Fruit fly (Drosophila melanogaster) S2 (cell line): ENCODE results near the gene Sec16.

Experiments
- CG8478 ChIP-seq: fragments of >200 bp; optimal IDR thresholded peaks from 2 replicates; lab custom pipeline; 2018
- CTCF ChIP-seq, 2 experiments: fragments of >200 bp; optimal IDR thresholded peaks; 2 replicates each; lab custom pipeline; 2018

The Sec16 gene

dm6 chrX:12600802-12601793 lies 5.3 kb downstream of the Sec16 start:
- TF ChIP-seq CTCF (optimal IDR thresholded peaks at IDR 0.05; lab: Kevin White, UChicago) (no peak), CG8478 (lab: Kevin White, UChicago) (no peak)

- TF ChIP-seq CTCF (optimal IDR thresholded peaks at IDR 0.05; lab: Kevin White, UChicago) (no peak), CG8478 (lab: Kevin White, UChicago) (no peak)
Measured at dm6 chrX:12611536-12612458, 15.9 kb downstream of the Sec16 start, which contains the start of the genes CG1463 and Fpgs1. TSS of gene CG1463 (minus strand) at chrX:12611667. TSS of gene Fpgs1 (plus strand) at chrX:12611867.

dm6 chrX:12613248-12613805 lies 17.5 kb downstream of the Sec16 start:
- TF ChIP-seq CG8478 (lab: Kevin White, UChicago) (no peak), CTCF (optimal IDR thresholded peaks at IDR 0.05; lab: Kevin White, UChicago) (no peak)

- TF ChIP-seq CTCF (optimal IDR thresholded peaks at IDR 0.05; lab: Kevin White, UChicago) (no peak), CG8478 (lab: Kevin White, UChicago) (no peak)
Measured at dm6 chrX:12615752-12616366, 20.0 kb downstream of the Sec16 start, which contains the start of gene CG11085. TSS of gene CG11085 (plus strand) at chrX:12616316.

DNA sequence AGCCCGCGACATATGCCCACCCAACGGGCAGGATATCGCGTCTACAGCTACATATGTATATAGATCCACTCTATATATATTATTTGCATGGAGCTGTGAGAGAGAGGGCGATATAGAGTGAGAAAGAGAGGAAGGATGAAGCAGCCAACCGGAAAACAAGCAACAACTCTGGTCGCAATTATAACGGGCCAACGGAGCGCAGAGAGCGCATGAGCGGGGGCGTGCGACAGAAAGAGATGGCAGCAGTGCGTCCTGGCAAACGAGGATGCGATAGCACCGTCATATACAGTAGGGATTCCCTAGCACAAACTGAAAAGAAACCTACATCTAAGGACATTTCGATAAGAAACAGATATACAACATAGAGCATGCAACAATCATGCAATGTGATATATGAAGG lies 25.8 kb downstream of the Sec16 start:
- TF ChIP-seq CG8478 (lab: Kevin White, UChicago) (no peak), CTCF (optimal IDR thresholded peaks at IDR 0.05; lab: Kevin White, UChicago) (no peak)

DNA sequence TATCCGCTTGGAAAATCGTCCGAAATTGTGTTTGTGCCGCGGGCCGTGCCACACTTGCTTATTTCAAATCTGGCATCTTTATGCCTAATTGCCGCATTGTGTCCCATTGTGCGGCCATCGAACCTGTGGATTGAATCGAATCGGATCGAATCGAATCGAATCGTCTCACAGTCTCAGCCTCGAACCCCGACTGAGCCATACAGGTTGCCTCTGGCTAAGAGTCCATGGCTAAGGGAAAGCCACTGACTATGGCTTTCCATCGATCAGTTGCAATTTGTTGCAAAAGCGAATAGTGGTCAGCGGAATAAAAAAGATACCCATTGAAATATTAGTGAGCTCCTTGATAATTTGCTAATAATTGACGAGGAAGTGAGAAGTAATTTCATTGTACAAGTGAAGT lies 28.1 kb downstream of the Sec16 start, which contains the start of gene CG15728:
CG15728 (plus strand) TSS at position 301 of the 400 bp plus-strand sequence.
- TF ChIP-seq CTCF (optimal IDR thresholded peaks at IDR 0.05; lab: Kevin White, UChicago) (no peak), CG8478 (lab: Kevin White, UChicago) (no peak)

DNA sequence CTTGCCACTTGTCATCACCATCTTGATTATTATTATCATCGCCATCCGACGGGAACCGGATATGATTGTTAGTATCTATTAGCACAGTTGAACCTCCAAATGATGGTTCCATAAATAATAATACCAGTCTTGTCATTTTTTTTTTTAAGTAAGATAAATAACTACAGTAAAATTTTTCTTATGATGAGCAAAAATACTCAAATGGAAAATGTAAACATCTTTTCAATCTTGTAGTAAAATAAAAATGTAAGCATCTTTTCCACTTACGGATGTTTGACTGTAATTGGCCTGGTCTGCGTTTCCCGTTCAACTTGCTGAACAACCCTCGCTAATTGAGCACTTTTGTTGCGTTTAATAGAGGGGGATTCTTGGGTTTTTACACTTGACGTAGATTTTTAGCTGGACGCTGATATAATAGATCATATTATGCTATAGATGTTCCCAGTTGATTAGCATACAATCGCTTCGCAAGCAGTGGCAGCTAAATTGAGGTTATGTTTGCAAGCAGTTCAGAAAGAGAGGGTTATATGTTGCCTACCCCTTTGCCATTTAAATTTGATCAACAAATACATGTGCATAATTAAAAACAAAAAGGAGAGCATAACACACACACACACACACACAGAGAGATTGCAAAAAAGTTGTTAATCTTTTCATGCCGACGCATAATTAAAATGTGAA lies 29.9 kb downstream of the Sec16 start:
- TF ChIP-seq CTCF (optimal IDR thresholded peaks at IDR 0.05; lab: Kevin White, UChicago) (no peak), CG8478 (lab: Kevin White, UChicago) (no peak)

dm6 chrX:12629564-12629963 lies 33.7 kb downstream of the Sec16 start, which contains the start of the genes Aven and CG2540:
TSS of gene Aven (minus strand) at chrX:12629640.
TSS of gene CG2540 (plus strand) at chrX:12629878.
- TF ChIP-seq CG8478 (lab: Kevin White, UChicago) (no peak), CTCF (optimal IDR thresholded peaks at IDR 0.05; lab: Kevin White, UChicago) (no peak)

dm6 chrX:12631317-12632156 lies 35.7 kb downstream of the Sec16 start, which contains the start of gene Tomosyn:
TSS of gene Tomosyn (plus strand) at chrX:12631605.
- TF ChIP-seq CTCF (optimal IDR thresholded peaks at IDR 0.05; lab: Kevin White, UChicago) (peak in 1 of 2 experiments; percentile 13), CG8478 (lab: Kevin White, UChicago) (no peak)

DNA sequence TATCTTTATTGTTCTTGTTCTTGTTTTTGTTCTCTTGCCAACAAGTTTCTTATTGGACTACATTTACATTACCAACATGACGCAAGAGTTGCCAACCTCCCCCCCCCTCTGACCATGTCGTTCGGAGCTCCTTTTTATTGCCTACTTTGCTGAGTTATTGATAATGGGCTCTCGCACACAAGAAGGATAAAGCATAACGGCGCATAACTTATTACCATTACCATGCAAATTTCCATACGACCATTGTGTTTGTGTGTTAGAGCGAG lies 36.2 kb downstream of the Sec16 start:
- TF ChIP-seq CG8478 (lab: Kevin White, UChicago) = no peak
- TF ChIP-seq CTCF (optimal IDR thresholded peaks at IDR 0.05; lab: Kevin White, UChicago) = no peak

- TF ChIP-seq CG8478 (lab: Kevin White, UChicago) (no peak), CTCF (optimal IDR thresholded peaks at IDR 0.05; lab: Kevin White, UChicago) (no peak)
Measured at dm6 chrX:12633204-12633603, 37.4 kb downstream of the Sec16 start.

DNA sequence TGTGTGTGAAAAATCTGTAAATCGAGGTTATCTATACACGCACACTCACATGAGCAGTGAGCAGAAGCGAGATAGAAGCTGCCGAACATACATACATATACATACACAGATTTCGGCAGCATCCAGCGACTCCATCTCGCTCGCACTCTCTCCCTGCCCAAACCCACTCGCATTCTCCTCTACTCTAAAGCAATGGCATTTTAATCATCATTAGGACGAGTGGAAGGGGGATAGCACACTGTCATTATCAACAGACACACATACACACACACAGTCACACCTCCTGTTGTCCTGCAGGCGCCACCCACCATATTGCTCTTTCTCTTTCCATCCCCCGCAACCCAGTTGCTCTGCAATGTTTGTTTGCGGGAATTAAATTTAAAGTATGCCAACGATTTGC lies 38.1 kb downstream of the Sec16 start:
- TF ChIP-seq CTCF (optimal IDR thresholded peaks at IDR 0.05; lab: Kevin White, UChicago) (no peak), CG8478 (lab: Kevin White, UChicago) (no peak)
